Worm (Caenorhabditis elegans) whole organism, L4 larva: ENCODE measurements around the gene ekl-5.

ENCODE experiments used
- F10B5.3 ChIP-seq: sonication (generic microtip); optimal IDR thresholded peaks from 2 replicates; lab custom pipeline; 2016; ENCODE audit warnings: mild to moderate bottlenecking, missing genetic modification characterization, missing compliant biosample characterization
- Y5F2A.4 ChIP-seq: fragments of 200-800 bp; sonication (Bioruptor generic); optimal IDR thresholded peaks from 2 replicates; lab custom pipeline; 2018; ENCODE audit warnings: mild to moderate bottlenecking, missing genetic modification characterization, missing compliant biosample characterization
- ZK546.5 ChIP-seq, 2 experiments: sonication (generic microtip); optimal IDR thresholded peaks; 2 replicates each; lab custom pipeline; 2017; ENCODE audit warnings: missing biosample characterization in 2 of 2, missing genetic modification characterization in 2 of 2
- ceh-82 ChIP-seq: sonication (generic microtip); optimal IDR thresholded peaks from 2 replicates; lab custom pipeline; 2017; ENCODE audit warnings: missing biosample characterization, missing genetic modification characterization
- daf-12 ChIP-seq: fragments of 150-350 bp; optimal IDR thresholded peaks from 2 replicates; lab custom pipeline; 2014; ENCODE audit warnings: missing biosample characterization, missing genetic modification reagents, missing genetic modification characterization
- dmd-9 ChIP-seq: fragments of 200-800 bp; sonication (Bioruptor generic); IDR thresholded peaks from 2 replicates; pipeline ENCODE4 v1.3.6; 2022; ENCODE audit warnings: missing genetic modification reagents, missing genetic modification characterization, missing compliant biosample characterization
- lin-15B ChIP-seq: fragments of 150-350 bp; sonication (generic microtip); optimal IDR thresholded peaks from 3 replicates; lab custom pipeline; 2014; ENCODE audit warnings: missing biosample characterization, missing genetic modification characterization
- lin-39 ChIP-seq: fragments of 150-350 bp; optimal IDR thresholded peaks from 2 replicates; lab custom pipeline; 2014; ENCODE audit warnings: missing biosample characterization, missing genetic modification reagents, missing genetic modification characterization
- lsy-2 ChIP-seq, 2 experiments: fragments of 150-350 bp in 1 of 2; sonication (generic microtip) in 1 of 2; optimal IDR thresholded peaks; 2 replicates each; lab custom pipeline; 2014 to 2017; ENCODE audit warnings: missing biosample characterization in 2 of 2, missing genetic modification characterization in 2 of 2
- mep-1 ChIP-seq: fragments of 150-350 bp; sonication (generic microtip); optimal IDR thresholded peaks from 3 replicates; lab custom pipeline; 2014; ENCODE audit warnings: missing biosample characterization, missing genetic modification characterization
- nhr-11 ChIP-seq: fragments of 150-350 bp; optimal IDR thresholded peaks from 2 replicates; lab custom pipeline; 2014; ENCODE audit warnings: missing biosample characterization, missing genetic modification characterization
- nhr-28 ChIP-seq: fragments of 150-350 bp; optimal IDR thresholded peaks from 2 replicates; lab custom pipeline; 2014; ENCODE audit warnings: missing biosample characterization, missing genetic modification characterization
- snpc-4 ChIP-seq: fragments of 150-350 bp; optimal IDR thresholded peaks from 2 replicates; lab custom pipeline; 2014; ENCODE audit warnings: missing biosample characterization, missing genetic modification characterization
- unc-62 ChIP-seq, 3 experiments: fragments of 150-350 bp in 1 of 3; sonication (generic microtip); optimal IDR thresholded peaks in 2 of 3; peaks in 1 of 3; 1 replicate in 1 of 3; 2 replicates in 2 of 3; lab custom pipeline; 2014 to 2017; ENCODE audit warnings: missing biosample characterization in 3 of 3, missing genetic modification characterization in 3 of 3, missing genetic modification reagents in 3 of 3, missing genotype in 1 of 3

- TF ChIP-seq unc-62 (GFP tag; optimal IDR thresholded peaks at IDR 0.05 in 1 of 2; lab: Kevin White, UChicago) = no peak
- no peak for TF ChIP-seq unc-62 (tag; optimal IDR thresholded peaks at IDR 0.05; lab: Kevin White, UChicago)
- TF ChIP-seq F10B5.3 = no peak
- TF ChIP-seq mep-1 (tag; lab: Kevin White, UChicago) = no peak
- TF ChIP-seq ceh-82 = no peak
- TF ChIP-seq nhr-11 (tag; lab: Kevin White, UChicago) = no peak
- no peak for TF ChIP-seq lin-39 (tag; lab: Kevin White, UChicago)
- TF ChIP-seq Y5F2A.4 (GFP tag; lab: Kevin White, UChicago) = no peak
- TF ChIP-seq lin-15B (tag; lab: Kevin White, UChicago) = no peak
- no peak for TF ChIP-seq ZK546.5 (tag; optimal IDR thresholded peaks at IDR 0.05; lab: Kevin White, UChicago)
- no peak for TF ChIP-seq dmd-9 (GFP tag; lab: Robert Waterston, UW)
- no peak for TF ChIP-seq snpc-4
- TF ChIP-seq daf-12 (tag; lab: Kevin White, UChicago) = no peak
- TF ChIP-seq nhr-28 (tag; lab: Kevin White, UChicago) = no peak
- TF ChIP-seq lsy-2 (tag; optimal IDR thresholded peaks at IDR 0.05; lab: Kevin White, UChicago) = no peak
Measured at ce11 chrX:13952347-13952746, 35.4 kb upstream of the ekl-5 start.
